Worm (Caenorhabditis elegans) whole organism, late embryonic: ENCODE measurements around the gene C16C8.10.

ENCODE experiments used
- T23F11.4 ChIP-seq: fragments of 200-800 bp; sonication (Bioruptor generic); optimal IDR thresholded peaks from 2 replicates; lab custom pipeline; 2018; ENCODE audit warnings: mild to moderate bottlenecking, missing genetic modification characterization, missing compliant biosample characterization
- ceh-18 ChIP-seq: sonication (generic microtip); optimal IDR thresholded peaks from 2 replicates; lab custom pipeline; 2016; ENCODE audit warnings: missing genetic modification characterization, missing compliant biosample characterization
- ceh-2 ChIP-seq: sonication (generic microtip); optimal IDR thresholded peaks from 2 replicates; lab custom pipeline; 2016; ENCODE audit warnings: missing genotype, missing genetic modification characterization, missing compliant biosample characterization
- ceh-24 ChIP-seq: sonication (generic microtip); optimal IDR thresholded peaks from 2 replicates; lab custom pipeline; 2016; ENCODE audit warnings: mild to moderate bottlenecking, missing genetic modification characterization, missing compliant biosample characterization
- ceh-34 ChIP-seq: sonication (generic microtip); optimal IDR thresholded peaks from 2 replicates; lab custom pipeline; 2016; ENCODE audit warnings: mild to moderate bottlenecking, missing genetic modification characterization, missing compliant biosample characterization
- dmd-4 ChIP-seq: sonication (generic microtip); optimal IDR thresholded peaks from 2 replicates; lab custom pipeline; 2016; ENCODE audit warnings: borderline replicate concordance, missing genetic modification characterization, missing compliant biosample characterization
- eyg-1 ChIP-seq: sonication (generic microtip); optimal IDR thresholded peaks from 2 replicates; lab custom pipeline; 2016; ENCODE audit warnings: missing genotype, missing genetic modification characterization, missing compliant biosample characterization
- fkh-10 ChIP-seq: fragments of 150-350 bp; optimal IDR thresholded peaks from 2 replicates; lab custom pipeline; 2014; ENCODE audit warnings: missing biosample characterization, missing genetic modification reagents, missing genetic modification characterization
- pax-1 ChIP-seq: fragments of 150-350 bp; optimal IDR thresholded peaks from 2 replicates; lab custom pipeline; 2014; ENCODE audit warnings: missing biosample characterization, missing genetic modification characterization
- pros-1 ChIP-seq: fragments of 150-350 bp; optimal IDR thresholded peaks from 2 replicates; lab custom pipeline; 2014; ENCODE audit warnings: missing biosample characterization, missing genetic modification reagents, missing genetic modification characterization
- sox-4 ChIP-seq: sonication (generic microtip); optimal IDR thresholded peaks from 2 replicates; lab custom pipeline; 2017; ENCODE audit warnings: mild to moderate bottlenecking, missing genetic modification characterization, inconsistent platforms, missing compliant biosample characterization
- tbx-2 ChIP-seq: sonication (generic microtip); optimal IDR thresholded peaks from 2 replicates; lab custom pipeline; 2016; ENCODE audit warnings: missing genetic modification characterization, missing compliant biosample characterization

- no peak for TF ChIP-seq ceh-34
- no peak for TF ChIP-seq dmd-4 (tag; lab: Kevin White, UChicago)
- TF ChIP-seq fkh-10 (GFP tag; lab: Kevin White, UChicago) = no peak
- no peak for TF ChIP-seq ceh-24 (tag; lab: Kevin White, UChicago)
- no peak for TF ChIP-seq sox-4
- TF ChIP-seq pros-1 (tag; lab: Kevin White, UChicago) = no peak
- TF ChIP-seq ceh-2 (tag; lab: Kevin White, UChicago) = no peak
- no peak for TF ChIP-seq eyg-1 (tag; lab: Kevin White, UChicago)
- no peak for TF ChIP-seq pax-1
- TF ChIP-seq tbx-2 (tag; lab: Kevin White, UChicago) = no peak
- TF ChIP-seq ceh-18 = no peak
- TF ChIP-seq T23F11.4 = no peak
Observed at ce11 chrII:3473744-3474143, 9.3 kb upstream of the C16C8.10 start, which contains the start of gene sdz-32.
